Fruit fly (Drosophila melanogaster) whole organism, embryonic: ENCODE measurements around the gene ftz-f1.

Experiments
- CG10565 ChIP-seq: fragments of 200-800 bp; sonication (Bioruptor generic); optimal IDR thresholded peaks from 3 replicates; lab custom pipeline; 2016; ENCODE audit warnings: missing biosample characterization, mild to moderate bottlenecking, missing genetic modification characterization
- CG33557 ChIP-seq: fragments of 200-800 bp; sonication (Bioruptor generic); optimal IDR thresholded peaks from 2 replicates; lab custom pipeline; 2019; ENCODE audit warnings: missing biosample characterization, mild to moderate bottlenecking, missing genetic modification characterization, moderate library complexity
- CG4328 ChIP-seq: fragments of 200-800 bp; sonication (Bioruptor generic); optimal IDR thresholded peaks from 3 replicates; lab custom pipeline; 2017; ENCODE audit warnings: missing biosample characterization, missing genetic modification reagents, missing genetic modification characterization
- CG9797 ChIP-seq: fragments of 200-800 bp; sonication (Bioruptor generic); optimal IDR thresholded peaks from 3 replicates; lab custom pipeline; 2018; ENCODE audit warnings: missing biosample characterization, mild to moderate bottlenecking, missing genetic modification characterization
- Med ChIP-seq: fragments of 200-800 bp; sonication (Bioruptor generic); peaks from one replicate; lab custom pipeline; 2016; ENCODE audit warnings: missing biosample characterization, missing genetic modification characterization, mild to moderate bottlenecking, inconsistent platforms, moderate library complexity
- Taf1 ChIP-seq: fragments of 200-800 bp; sonication (Bioruptor generic); IDR thresholded peaks from 2 replicates; pipeline ENCODE4 v1.3.6; 2022; ENCODE audit warnings: missing biosample characterization, missing genetic modification characterization
- twi ChIP-seq: fragments of 200-800 bp; optimal IDR thresholded peaks from 2 replicates; lab custom pipeline; 2019; ENCODE audit warnings: missing biosample characterization, mild to moderate bottlenecking, missing genetic modification characterization, moderate library complexity
- vnd ChIP-seq: fragments of 200-800 bp; sonication (Bioruptor generic); IDR thresholded peaks from 3 replicates; pipeline ENCODE4 v1.3.6; 2022; ENCODE audit warnings: missing biosample characterization, missing genetic modification characterization; ENCODE audit not compliant: partially characterized antibody

- TF ChIP-seq Med (GFP tag; lab: Kevin White, UChicago) (peak; percentile 94), Taf1 (GFP tag; lab: Robert Waterston, UW) (no peak), twi (tag; lab: Kevin White, UChicago) (no peak), vnd (GFP tag; lab: Robert Waterston, UW) (no peak), CG33557 (GFP tag; lab: Kevin White, UChicago) (peak; percentile 3), CG9797 (GFP tag; lab: Kevin White, UChicago) (no peak), CG10565 (GFP tag; lab: Kevin White, UChicago) (no peak), CG4328 (GFP tag; lab: Kevin White, UChicago) (peak; percentile 60)
These were observed 13.0 kb upstream of the ftz-f1 start for dm6 chr3L:18813963-18814647.
